Worm (Caenorhabditis elegans): Measurements from ENCODE around the gene asns-1.
"Not testable (repeated sequence)": the region's sequence is repeated elsewhere in the genome, so short reads cannot be mapped to it uniquely, and the experiment has no call there.

Gene asns-1

DNA sequence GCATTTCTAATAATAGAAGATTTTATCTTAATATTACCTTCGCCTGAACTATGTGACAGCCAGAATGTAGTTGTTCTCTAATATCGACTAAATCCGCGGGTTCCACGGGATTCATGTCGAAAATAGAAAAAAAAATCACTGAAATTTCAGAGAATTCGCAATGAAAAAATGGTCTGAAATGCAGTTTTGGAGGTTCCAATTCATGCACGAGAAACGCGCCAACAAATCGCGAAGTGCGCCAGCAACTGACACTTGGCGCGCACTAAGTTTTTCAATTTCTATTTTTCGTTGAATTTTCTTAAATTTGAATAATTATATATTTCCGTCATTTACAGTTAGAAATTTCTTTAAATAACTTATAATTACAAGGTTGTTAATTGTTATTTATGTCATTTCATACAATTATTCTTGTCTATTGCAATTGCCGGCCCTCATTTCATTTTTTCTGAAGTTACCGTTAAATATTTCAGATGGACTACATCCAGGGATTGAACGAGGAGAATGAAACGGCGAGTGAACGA lies 23.9 kb downstream of the asns-1 start, which contains the start of the genes F25G6.9 and symk-1 (continued):
- peak; percentile 82 for TF ChIP-seq swsn-7 (tag; optimal IDR thresholded peaks at IDR 0.05)
- TF ChIP-seq sup-37 (GFP tag; optimal IDR thresholded peaks at IDR 0.05) = peak; percentile 41
- peak; percentile 37 for TF ChIP-seq ceh-8 (GFP tag; optimal IDR thresholded peaks at IDR 0.05)
- TF ChIP-seq ceh-82 (tag; optimal IDR thresholded peaks at IDR 0.05) = peak; percentile 58 to 74 (median 69)
- TF ChIP-seq fkh-10 (GFP tag; optimal IDR thresholded peaks at IDR 0.05) = no peak
- TF ChIP-seq unc-62 (GFP tag; optimal IDR thresholded peaks at IDR 0.05) = no peak
- peak; percentile 70 to 73 for TF ChIP-seq lin-35 (GFP tag; optimal IDR thresholded peaks at IDR 0.05)
- peak; percentile 10 for TF ChIP-seq C16A3.4 (tag; optimal IDR thresholded peaks at IDR 0.05)
- no peak for TF ChIP-seq sptf-1 (tag; optimal IDR thresholded peaks at IDR 0.05)
- peak; percentile 72 for TF ChIP-seq lin-14 (GFP tag; optimal IDR thresholded peaks at IDR 0.05)
- peak; percentile 44 for TF ChIP-seq hpl-2 (GFP tag; optimal IDR thresholded peaks at IDR 0.05)
- peak; percentile 89 for TF ChIP-seq nhr-47 (tag; optimal IDR thresholded peaks at IDR 0.05)
- peak in 2 of 6 experiments; percentile 13 to 17 for TF ChIP-seq elt-3 (tag; optimal IDR thresholded peaks at IDR 0.05)
- peak; percentile 79 for TF ChIP-seq nhr-90 (tag; optimal IDR thresholded peaks at IDR 0.05; ENCODE audit: poor library complexity)
- TF ChIP-seq irx-1 (tag; optimal IDR thresholded peaks at IDR 0.05) = peak; percentile 80
- TF ChIP-seq nhr-71 (tag; optimal IDR thresholded peaks at IDR 0.05) = peak; percentile 86
- TF ChIP-seq C04F5.9 (tag; optimal IDR thresholded peaks at IDR 0.05) = no peak
- TF ChIP-seq alr-1 (tag; optimal IDR thresholded peaks at IDR 0.05; ENCODE audit: borderline replicate concordance) = no peak
- peak; percentile 87 for TF ChIP-seq mep-1 (tag; optimal IDR thresholded peaks at IDR 0.05)
- peak; percentile 56 for TF ChIP-seq aly-2 (tag; optimal IDR thresholded peaks at IDR 0.05)
- no peak for TF ChIP-seq pag-3 (tag; optimal IDR thresholded peaks at IDR 0.05; ENCODE audit: borderline replicate concordance, insufficient read depth)
- TF ChIP-seq egl-27 (tag; optimal IDR thresholded peaks at IDR 0.05) = no peak
- TF ChIP-seq snu-23 (GFP tag; optimal IDR thresholded peaks at IDR 0.05) = peak; percentile 81
- no peak for TF ChIP-seq unc-30 (tag; optimal IDR thresholded peaks at IDR 0.05)
- TF ChIP-seq nhr-85 (tag) = peak; percentile 86
- no peak for TF ChIP-seq zag-1 (tag; optimal IDR thresholded peaks at IDR 0.05)
- TF ChIP-seq efl-3 (GFP tag; optimal IDR thresholded peaks at IDR 0.05) = no peak
- TF ChIP-seq snpc-4 (tag; optimal IDR thresholded peaks at IDR 0.05) = peak; percentile 75
- peak; percentile 47 for TF ChIP-seq lir-3 (tag; optimal IDR thresholded peaks at IDR 0.05; ENCODE audit: poor library complexity)
- no peak for TF ChIP-seq ces-1 (GFP tag; optimal IDR thresholded peaks at IDR 0.05)
- TF ChIP-seq mdl-1 (tag; optimal IDR thresholded peaks at IDR 0.05) = peak in 1 of 2 experiments; percentile 37
- TF ChIP-seq F16B12.6 (tag; optimal IDR thresholded peaks at IDR 0.05) = peak; percentile 3
- no peak for TF ChIP-seq ama-1 (optimal IDR thresholded peaks at IDR 0.05)

DNA sequence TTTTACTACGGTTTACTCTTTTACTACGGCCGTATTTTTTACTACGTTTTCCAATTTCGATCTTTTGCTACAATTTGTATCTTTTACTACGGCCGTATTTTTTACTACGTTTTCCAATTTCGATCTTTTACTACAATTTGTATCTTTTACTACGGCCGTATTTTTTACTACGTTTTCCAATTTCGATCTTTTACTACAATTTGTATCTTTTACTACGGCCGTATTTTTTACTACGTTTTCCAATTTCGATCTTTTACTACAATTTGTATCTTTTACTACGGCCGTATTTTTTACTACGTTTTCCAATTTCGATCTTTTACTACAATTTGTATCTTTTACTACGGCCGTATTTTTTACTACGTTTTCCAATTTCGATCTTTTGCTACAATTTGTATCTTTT lies 28.8 kb downstream of the asns-1 start, which contains the start of gene F25G6.1:
TSS of gene F25G6.1 (plus strand) at position 301 of the 400 bp plus-strand sequence.
- TF ChIP-seq pax-3, nhr-71, nhr-84 (tag; optimal IDR thresholded peaks at IDR 0.05): not testable (repeated sequence)

DNA sequence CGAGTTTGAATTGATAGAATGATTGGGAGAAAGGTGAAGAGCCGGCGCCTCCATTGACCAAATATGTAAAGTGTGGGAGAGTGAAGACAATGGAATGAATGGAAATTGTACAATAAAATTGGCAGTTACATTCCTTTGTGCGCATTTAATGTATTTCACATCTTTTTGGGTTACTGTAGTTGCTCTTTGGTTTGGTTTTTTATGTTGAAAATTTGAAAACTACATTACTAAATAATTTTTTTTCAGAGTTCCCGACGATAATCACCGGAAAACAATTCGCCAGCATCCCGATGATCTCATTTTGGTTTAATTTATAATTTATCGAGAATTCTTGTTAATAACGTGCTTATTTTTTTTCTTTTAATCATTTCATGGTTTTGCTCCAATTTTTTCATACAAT lies 35.0 kb downstream of the asns-1 start, which contains the start of gene C10B5.1:
TSS of gene C10B5.1 (plus strand) at position 301 of the 400 bp plus-strand sequence.
- TF ChIP-seq ama-1 (optimal IDR thresholded peaks at IDR 0.05) (no peak), sptf-1 (tag; optimal IDR thresholded peaks at IDR 0.05) (no peak), nhr-12 (tag; optimal IDR thresholded peaks at IDR 0.05) (no peak), mep-1 (tag; optimal IDR thresholded peaks at IDR 0.05) (no peak), zag-1 (tag; optimal IDR thresholded peaks at IDR 0.05) (no peak), unc-98 (GFP tag; IDR thresholded peaks at IDR 0.05) (no peak), ztf-4 (tag; optimal IDR thresholded peaks at IDR 0.05) (no peak), mdl-1 (tag; optimal IDR thresholded peaks at IDR 0.05) (no peak), ceh-8 (GFP tag; optimal IDR thresholded peaks at IDR 0.05) (no peak), fkh-8 (tag; optimal IDR thresholded peaks at IDR 0.05) (no peak), lsy-2 (tag; optimal IDR thresholded peaks at IDR 0.05) (no peak), nhr-28 (tag; optimal IDR thresholded peaks at IDR 0.05) (no peak), dsc-1 (tag; optimal IDR thresholded peaks at IDR 0.05) (no peak), ets-5 (GFP tag; IDR thresholded peaks at IDR 0.05) (no peak), fkh-10 (GFP tag; optimal IDR thresholded peaks at IDR 0.05) (no peak), jun-1 (tag; optimal IDR thresholded peaks at IDR 0.05) (no peak), isw-1 (GFP tag; IDR thresholded peaks at IDR 0.05) (no peak), pax-3 (tag; optimal IDR thresholded peaks at IDR 0.05) (no peak), ces-1 (GFP tag; optimal IDR thresholded peaks at IDR 0.05) (no peak), rnt-1 (tag; optimal IDR thresholded peaks at IDR 0.05) (no peak)
